Fruit fly (Drosophila melanogaster) whole organism, wandering third instar larva: ENCODE measurements around the gene CG6330.
A peak's percentile ranks its signal among the peaks of the same experiment; 100 is the strongest.

Experiments used
- Abd-B ChIP-seq: fragments of >200 bp; optimal IDR thresholded peaks from 2 replicates; lab custom pipeline; 2017; ENCODE audit warnings: missing biosample characterization, missing genetic modification characterization
- CG32264 ChIP-seq: fragments of 200-800 bp; sonication (Bioruptor generic); optimal IDR thresholded peaks from 2 replicates; lab custom pipeline; 2016; ENCODE audit warnings: missing biosample characterization, missing genetic modification characterization
- CG9705 ChIP-seq: fragments of 200-800 bp; sonication (Bioruptor generic); optimal IDR thresholded peaks from 2 replicates; lab custom pipeline; 2018; ENCODE audit warnings: missing biosample characterization, mild to moderate bottlenecking, missing genetic modification characterization
- CrebA ChIP-seq: fragments of 200-800 bp; sonication (Bioruptor generic); optimal IDR thresholded peaks from 2 replicates; lab custom pipeline; 2016; ENCODE audit warnings: missing biosample characterization, mild to moderate bottlenecking, missing genetic modification characterization, borderline replicate concordance
- Dfd ChIP-seq: fragments of >200 bp; optimal IDR thresholded peaks from 2 replicates; lab custom pipeline; 2017; ENCODE audit warnings: missing biosample characterization, missing genetic modification characterization
- Dif ChIP-seq: fragments of 200-275, 200-300 bp; sonication (Bioruptor generic); optimal IDR thresholded peaks from 2 replicates; lab custom pipeline; 2018; ENCODE audit warnings: missing biosample characterization, missing genetic modification characterization; ENCODE audit not compliant: partially characterized antibody
- GATAd ChIP-seq: sonication (Bioruptor generic); optimal IDR thresholded peaks from 2 replicates; lab custom pipeline; 2016; ENCODE audit warnings: missing biosample characterization, missing genetic modification characterization
- HLH106 ChIP-seq: fragments of 200-800 bp; optimal IDR thresholded peaks from 3 replicates; lab custom pipeline; 2019; ENCODE audit warnings: missing biosample characterization, mild to moderate bottlenecking, missing genetic modification characterization, moderate library complexity
- Hnf4 ChIP-seq: fragments of 200-800 bp; sonication (Bioruptor generic); optimal IDR thresholded peaks from 2 replicates; lab custom pipeline; 2016; ENCODE audit warnings: missing biosample characterization, mild to moderate bottlenecking, missing genetic modification characterization
- Hr78 ChIP-seq: fragments of >200 bp; optimal IDR thresholded peaks from 2 replicates; lab custom pipeline; 2017; ENCODE audit warnings: missing biosample characterization, missing genetic modification characterization
- Hr83 ChIP-seq: fragments of 200-300 bp; sonication (Bioruptor generic); optimal IDR thresholded peaks from 2 replicates; lab custom pipeline; 2016; ENCODE audit warnings: missing biosample characterization, mild to moderate bottlenecking, missing genetic modification characterization, moderate library complexity; ENCODE audit not compliant: poor library complexity, severe bottlenecking
- Jra ChIP-seq: sonication (Bioruptor generic); optimal IDR thresholded peaks from 2 replicates; lab custom pipeline; 2016; ENCODE audit warnings: missing biosample characterization, missing genetic modification characterization
- Mio ChIP-seq: sonication (Bioruptor generic); optimal IDR thresholded peaks from 2 replicates; lab custom pipeline; 2016; ENCODE audit warnings: missing biosample characterization, missing genetic modification characterization
- N ChIP-seq: fragments of >200 bp; optimal IDR thresholded peaks from 2 replicates; lab custom pipeline; 2018; ENCODE audit warnings: missing biosample characterization, missing external identifiers, missing genetic modification characterization
- OdsH ChIP-seq: fragments of 200-800 bp; sonication (Bioruptor generic); optimal IDR thresholded peaks from 2 replicates; lab custom pipeline; 2016; ENCODE audit warnings: missing biosample characterization, mild to moderate bottlenecking, missing genetic modification characterization
- Rel ChIP-seq, 2 experiments: fragments of 200-800 bp; sonication (Bioruptor generic) in 1 of 2; optimal IDR thresholded peaks; 2 replicates in 1 of 2; 3 replicates in 1 of 2; lab custom pipeline; 2016 to 2019; ENCODE audit warnings: mild to moderate bottlenecking in 2 of 2, missing biosample characterization in 2 of 2, missing genetic modification characterization in 2 of 2, moderate library complexity in 1 of 2
- Sp1 ChIP-seq: fragments of 200-800 bp; sonication (Bioruptor generic); optimal IDR thresholded peaks from 3 replicates; lab custom pipeline; 2019; ENCODE audit warnings: missing biosample characterization, mild to moderate bottlenecking, missing genetic modification characterization, moderate library complexity
- Vsx2 ChIP-seq: fragments of 200-300, 225-300 bp; sonication (Bioruptor generic); optimal IDR thresholded peaks from 2 replicates; lab custom pipeline; 2018; ENCODE audit warnings: missing biosample characterization, missing genetic modification characterization; ENCODE audit not compliant: partially characterized antibody
- brk ChIP-seq: fragments of 200-800 bp; sonication (Bioruptor generic); optimal IDR thresholded peaks from 2 replicates; lab custom pipeline; 2016; ENCODE audit warnings: missing biosample characterization, mild to moderate bottlenecking, missing genetic modification characterization
- dl ChIP-seq, 2 experiments: fragments of 175-275, 200-275 bp in 1 of 2; fragments of 200-275 bp in 1 of 2; sonication (Bioruptor generic); optimal IDR thresholded peaks; lab custom pipeline; 2018; ENCODE audit warnings: mild to moderate bottlenecking in 2 of 2, missing biosample characterization in 2 of 2, missing genetic modification characterization in 2 of 2, moderate library complexity in 2 of 2; ENCODE audit not compliant: partially characterized antibody in 2 of 2, insufficient read depth in 1 of 2
- dmrt93B ChIP-seq: fragments of 200-800 bp; sonication (Bioruptor generic); optimal IDR thresholded peaks from 2 replicates; lab custom pipeline; 2018; ENCODE audit warnings: missing biosample characterization, mild to moderate bottlenecking, missing genetic modification characterization
- dsf ChIP-seq: sonication (Bioruptor generic); optimal IDR thresholded peaks from 2 replicates; lab custom pipeline; 2016; ENCODE audit warnings: missing biosample characterization, missing genetic modification characterization, borderline replicate concordance
- ey ChIP-seq: fragments of 200-800 bp; sonication (Bioruptor generic); optimal IDR thresholded peaks from 2 replicates; lab custom pipeline; 2016; ENCODE audit warnings: missing biosample characterization, missing genetic modification characterization
- foxo ChIP-seq, 2 experiments: fragments of 200-800 bp; sonication (Bioruptor generic); optimal IDR thresholded peaks; 2 replicates in 1 of 2; 3 replicates in 1 of 2; lab custom pipeline; 2016 to 2017; ENCODE audit warnings: missing biosample characterization in 2 of 2, missing genetic modification characterization in 2 of 2
- fru ChIP-seq: fragments of 200-800 bp; sonication (Bioruptor generic); optimal IDR thresholded peaks from 3 replicates; lab custom pipeline; 2016; ENCODE audit warnings: missing biosample characterization, mild to moderate bottlenecking, missing genetic modification characterization
- h ChIP-seq: fragments of 200-800 bp; sonication (Bioruptor generic); optimal IDR thresholded peaks from 3 replicates; lab custom pipeline; 2016; ENCODE audit warnings: missing biosample characterization, mild to moderate bottlenecking, missing genetic modification characterization
- jim ChIP-seq: fragments of 175-275, 200-325 bp; sonication (Bioruptor generic); optimal IDR thresholded peaks from 2 replicates; lab custom pipeline; 2016; ENCODE audit warnings: missing biosample characterization, mild to moderate bottlenecking, missing genetic modification characterization
- lola ChIP-seq: fragments of >200 bp; optimal IDR thresholded peaks from 2 replicates; lab custom pipeline; 2017; ENCODE audit warnings: missing biosample characterization, missing genetic modification characterization
- pan ChIP-seq: fragments of >200 bp; optimal IDR thresholded peaks from 2 replicates; lab custom pipeline; 2017
- psq ChIP-seq: fragments of 200-800 bp; sonication (Bioruptor generic); optimal IDR thresholded peaks from 3 replicates; lab custom pipeline; 2017; ENCODE audit warnings: missing biosample characterization, mild to moderate bottlenecking, missing genetic modification characterization, moderate library complexity
- rgr ChIP-seq: fragments of 200-800 bp; sonication (Bioruptor generic); optimal IDR thresholded peaks from 3 replicates; lab custom pipeline; 2016; ENCODE audit warnings: missing biosample characterization, mild to moderate bottlenecking, missing genetic modification characterization
- sage ChIP-seq: fragments of 200-800 bp; sonication (Bioruptor generic); optimal IDR thresholded peaks from 2 replicates; lab custom pipeline; 2016; ENCODE audit warnings: missing biosample characterization, mild to moderate bottlenecking, missing genetic modification characterization
- sv ChIP-seq: fragments of 200-800 bp; sonication (Bioruptor generic); optimal IDR thresholded peaks from 3 replicates; lab custom pipeline; 2016; ENCODE audit warnings: missing biosample characterization, missing genetic modification characterization
- tai ChIP-seq: sonication (Bioruptor generic); optimal IDR thresholded peaks from 2 replicates; lab custom pipeline; 2016; ENCODE audit warnings: missing biosample characterization, missing genetic modification characterization
- woc ChIP-seq: sonication (Bioruptor generic); optimal IDR thresholded peaks from 2 replicates; lab custom pipeline; 2016; ENCODE audit warnings: missing biosample characterization, mild to moderate bottlenecking, missing genetic modification characterization

The CG6330 gene

dm6 chr3R:26968313-26968605 is 10.0 kb upstream of the CG6330 start:
- TF ChIP-seq dmrt93B (GFP tag; lab: Kevin White, UChicago): no peak
- TF ChIP-seq psq: peak; percentile 45
- TF ChIP-seq rgr: peak; percentile 16
- TF ChIP-seq foxo (GFP tag; optimal IDR thresholded peaks at IDR 0.05; lab: Kevin White, UChicago): peak in 1 of 2 experiments; percentile 35
- no peak for TF ChIP-seq Mio (GFP tag; lab: Kevin White, UChicago)

- TF ChIP-seq Abd-B (GFP tag; lab: Kevin White, UChicago): no peak
- peak; percentile 63 for TF ChIP-seq psq
- peak in 1 of 2 experiments; percentile 61 for TF ChIP-seq foxo (GFP tag; optimal IDR thresholded peaks at IDR 0.05; lab: Kevin White, UChicago)
- TF ChIP-seq woc: peak; percentile 32
- TF ChIP-seq HLH106 (tag; lab: Kevin White, UChicago): peak; percentile 46
- peak; percentile 35 for TF ChIP-seq rgr
- TF ChIP-seq Jra (GFP tag; lab: Kevin White, UChicago): no peak
- TF ChIP-seq Sp1: peak; percentile 57
- peak; percentile 1 for TF ChIP-seq Hnf4 (GFP tag; lab: Kevin White, UChicago)
- peak; percentile 49 for TF ChIP-seq OdsH (GFP tag; lab: Kevin White, UChicago)
These were observed 9.5 kb upstream of the CG6330 start for dm6 chr3R:26967587-26968312.

dm6 chr3R:26966794-26967323 is 8.6 kb upstream of the CG6330 start, which contains the start of gene CG5521:
Gene CG5521, plus strand, starts transcription at chr3R:26966930.
- TF ChIP-seq lola (GFP tag; lab: Kevin White, UChicago) (no peak), Sp1 (peak; percentile 9), Mio (GFP tag; lab: Kevin White, UChicago) (no peak), pan (no peak), OdsH (GFP tag; lab: Kevin White, UChicago) (no peak), Dif (GFP tag; lab: Kevin White, UChicago) (no peak), sv (no peak), woc (peak; percentile 69), N (GFP tag; lab: Kevin White, UChicago) (no peak), fru (no peak), foxo (GFP tag; optimal IDR thresholded peaks at IDR 0.05; lab: Kevin White, UChicago) (no peak), psq (peak; percentile 50), CG9705 (GFP tag; lab: Kevin White, UChicago) (no peak), sage (GFP tag; lab: Kevin White, UChicago) (no peak), h (GFP tag; lab: Kevin White, UChicago) (peak; percentile 59), rgr (no peak), dl (GFP tag; optimal IDR thresholded peaks at IDR 0.05; lab: Kevin White, UChicago; ENCODE audit: insufficient read depth in 1 of 2, partially characterized antibody in 2 of 2) (no peak), Hr78 (no peak), CrebA (GFP tag; lab: Kevin White, UChicago) (no peak), ey (GFP tag; lab: Kevin White, UChicago) (no peak), GATAd (GFP tag; lab: Kevin White, UChicago) (no peak), Hr83 (GFP tag; lab: Kevin White, UChicago) (no peak), Vsx2 (GFP tag; lab: Kevin White, UChicago) (no peak), dsf (GFP tag; lab: Kevin White, UChicago) (no peak), dmrt93B (GFP tag; lab: Kevin White, UChicago) (no peak), Hnf4 (GFP tag; lab: Kevin White, UChicago) (no peak), brk (GFP tag; lab: Kevin White, UChicago) (no peak), jim (no peak), tai (GFP tag; lab: Kevin White, UChicago) (no peak), Rel (GFP tag; optimal IDR thresholded peaks at IDR 0.05; lab: Kevin White, UChicago) (no peak), Rel (tag; optimal IDR thresholded peaks at IDR 0.05; lab: Kevin White, UChicago) (peak; percentile 8), CG32264 (GFP tag; lab: Kevin White, UChicago) (no peak), Dfd (GFP tag; lab: Kevin White, UChicago) (no peak)
